Fruit fly (Drosophila melanogaster): ENCODE measurements around the gene CG6005.

The CG6005 gene

DNA sequence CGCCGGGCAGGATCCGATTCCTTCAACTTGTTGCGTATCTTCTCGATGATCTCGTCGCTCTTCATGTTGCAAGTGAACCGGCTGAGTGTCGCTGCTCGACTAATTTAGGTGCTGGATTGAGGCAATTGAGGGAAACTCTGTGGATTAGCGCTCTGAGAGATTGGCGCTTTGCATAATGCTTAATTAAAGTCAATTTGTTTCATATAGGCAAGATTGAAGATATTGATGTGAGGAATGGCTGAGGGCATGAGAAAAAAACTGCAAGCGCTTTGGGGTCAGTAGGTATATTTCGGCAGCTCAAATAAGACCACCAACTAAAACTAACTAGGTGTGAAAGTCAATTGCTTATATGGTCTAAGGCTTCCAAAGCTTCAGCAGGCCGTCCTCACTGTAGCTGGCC, 45.1 kb downstream of the CG6005 start, which contains the start of gene euc:
TSS of gene euc (minus strand) at position 101 of the 400 bp plus-strand sequence.
- TF ChIP-seq psq (optimal IDR thresholded peaks at IDR 0.05): no peak
- no peak for TF ChIP-seq ttk (optimal IDR thresholded peaks at IDR 0.05)
- no peak for TF ChIP-seq Sin3A (optimal IDR thresholded peaks at IDR 0.05)
- TF ChIP-seq insv (optimal IDR thresholded peaks at IDR 0.05): no peak
- no peak for TF ChIP-seq h (optimal IDR thresholded peaks at IDR 0.05)
- TF ChIP-seq Myc (optimal IDR thresholded peaks at IDR 0.05): no peak

All from Kc167 (cell line).